Worm (Caenorhabditis elegans): Measurements from ENCODE around the gene set-31.

- no peak for TF ChIP-seq nhr-11 (tag; optimal IDR thresholded peaks at IDR 0.05)
- no peak for TF ChIP-seq ceh-31 (tag; optimal IDR thresholded peaks at IDR 0.05)
- no peak for TF ChIP-seq hlh-6 (tag; optimal IDR thresholded peaks at IDR 0.05)
- TF ChIP-seq pax-1 (tag; optimal IDR thresholded peaks at IDR 0.05) = no peak
- TF ChIP-seq dve-1 (tag; optimal IDR thresholded peaks at IDR 0.05) = no peak
- TF ChIP-seq che-1 (tag; optimal IDR thresholded peaks at IDR 0.05) = no peak
- TF ChIP-seq T23F11.4 (GFP tag; optimal IDR thresholded peaks at IDR 0.05) = no peak
- TF ChIP-seq sox-4 (tag; optimal IDR thresholded peaks at IDR 0.05) = no peak
- TF ChIP-seq syd-9 (tag; optimal IDR thresholded peaks at IDR 0.05) = no peak
- no peak for TF ChIP-seq ceh-14 (tag; optimal IDR thresholded peaks at IDR 0.05)
Observed at ce11 chrV:14468931-14469330, 51.2 kb downstream of the set-31 start, which contains the start of gene clec-57.

All from whole organism, late embryonic.